Fruit fly (Drosophila melanogaster): Measurements from ENCODE around the gene CG7083.

DNA sequence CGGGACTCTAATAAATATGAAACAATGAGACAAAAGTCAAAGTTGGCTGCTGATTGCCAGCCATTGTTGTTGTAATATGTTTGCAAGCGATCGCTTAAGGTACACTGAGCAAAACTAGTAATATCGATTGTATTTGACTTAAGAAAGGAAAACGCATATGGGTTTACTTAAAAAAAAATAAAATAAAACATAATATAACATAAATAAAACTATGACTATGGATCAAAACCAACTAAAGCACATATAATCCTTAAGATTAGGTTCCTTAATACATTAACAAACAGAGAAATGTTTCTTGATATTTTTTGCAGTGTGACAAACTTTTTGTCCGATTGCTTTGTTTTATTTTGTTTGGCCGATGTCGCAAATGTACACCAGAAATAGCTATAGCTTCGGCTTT lies 7.0 kb upstream of the CG7083 start:
- TF ChIP-seq CG12605 (GFP tag; IDR thresholded peaks at IDR 0.05) (no peak), CG9948 (tag; optimal IDR thresholded peaks at IDR 0.05) (no peak), CG4496 (GFP tag; IDR thresholded peaks at IDR 0.05) (no peak)

Measured in whole organism, pupa.